Fruit fly (Drosophila melanogaster) Kc167 (cell line): ENCODE data around the gene COX6B.

Experiments used
- Myc ChIP-seq: fragments of >200 bp; optimal IDR thresholded peaks from 2 replicates; lab custom pipeline; 2017; ENCODE audit warnings: missing external identifiers
- h ChIP-seq: fragments of >200 bp; optimal IDR thresholded peaks from 3 replicates; lab custom pipeline; 2018; ENCODE audit warnings: missing external identifiers
- insv ChIP-seq: fragments of >200 bp; optimal IDR thresholded peaks from 3 replicates; lab custom pipeline; 2018; ENCODE audit warnings: missing external identifiers
- psq ChIP-seq: fragments of >200 bp; optimal IDR thresholded peaks from 2 replicates; lab custom pipeline; 2017; ENCODE audit warnings: missing external identifiers
- ttk ChIP-seq: sonication (Bioruptor generic); optimal IDR thresholded peaks from 2 replicates; lab custom pipeline; 2017; ENCODE audit warnings: missing external identifiers

DNA sequence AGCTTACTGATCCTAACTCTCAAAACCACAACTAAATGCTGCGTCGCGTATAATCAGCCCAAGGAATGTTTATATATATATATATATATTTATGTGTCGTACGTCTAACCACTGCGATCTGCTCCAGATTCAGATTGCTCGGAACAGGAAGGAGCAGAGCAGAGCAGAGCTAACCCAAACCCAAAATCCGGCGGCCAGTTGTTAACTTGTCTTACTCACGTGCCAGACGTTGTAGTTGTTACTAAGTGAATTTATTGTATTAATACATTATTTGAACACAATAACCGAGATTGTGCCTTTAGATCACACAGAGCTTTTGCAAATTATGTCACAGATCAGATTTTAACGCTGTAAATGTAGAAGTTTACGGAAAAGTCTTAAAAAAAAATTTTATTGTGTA, 3.9 kb upstream of the COX6B start, which contains the start of gene Alr:
- TF ChIP-seq Myc (lab: Kevin White, UChicago) (no peak), psq (no peak), h (lab: Kevin White, UChicago) (no peak), insv (lab: Kevin White, UChicago) (no peak), ttk (lab: Kevin White, UChicago) (no peak)
